Worm (Caenorhabditis elegans): ENCODE measurements around the gene H12D21.6.

H12D21.6 gene

ce11 chrV:14930168-14930567 is 32.5 kb upstream of the H12D21.6 start (continued):
- no peak for TF ChIP-seq pag-3 (tag; optimal IDR thresholded peaks at IDR 0.05; ENCODE audit: borderline replicate concordance, insufficient read depth)

ce11 chrV:14928248-14928647 is 30.6 kb upstream of the H12D21.6 start, which contains the start of gene srg-55:
Gene srg-55, minus strand, starts transcription at chrV:14928348.
- TF ChIP-seq nhr-90 (tag; optimal IDR thresholded peaks at IDR 0.05; ENCODE audit: poor library complexity) (no peak), unc-86 (tag; optimal IDR thresholded peaks at IDR 0.05) (no peak), ceh-88 (GFP tag; IDR thresholded peaks at IDR 0.05) (no peak), C04F5.9 (tag; optimal IDR thresholded peaks at IDR 0.05) (no peak), nhr-85 (tag) (no peak), nhr-12 (tag; optimal IDR thresholded peaks at IDR 0.05) (no peak), ceh-63 (GFP tag; optimal IDR thresholded peaks at IDR 0.05) (no peak), hlh-4 (tag; optimal IDR thresholded peaks at IDR 0.05) (no peak), unc-30 (tag; optimal IDR thresholded peaks at IDR 0.05) (no peak), lin-14 (GFP tag; optimal IDR thresholded peaks at IDR 0.05) (no peak), aly-2 (tag; optimal IDR thresholded peaks at IDR 0.05) (no peak), nhr-28 (tag; optimal IDR thresholded peaks at IDR 0.05) (no peak), ceh-8 (GFP tag; optimal IDR thresholded peaks at IDR 0.05) (no peak)

ce11 chrV:14924104-14924503 is 26.5 kb upstream of the H12D21.6 start, which contains the start of gene srg-54:
Gene srg-54, minus strand, starts transcription at chrV:14924204.
- TF ChIP-seq nhr-76 (tag; optimal IDR thresholded peaks at IDR 0.05) (no peak), F16B12.6 (tag; optimal IDR thresholded peaks at IDR 0.05) (no peak), zip-4 (GFP tag; optimal IDR thresholded peaks at IDR 0.05) (no peak), snpc-4 (tag; optimal IDR thresholded peaks at IDR 0.05) (no peak), egl-13 (tag; optimal IDR thresholded peaks at IDR 0.05) (no peak)

- peak; percentile 37 for TF ChIP-seq nhr-85 (tag)
- no peak for TF ChIP-seq lin-15B (tag; optimal IDR thresholded peaks at IDR 0.05)
- peak; percentile 34 for TF ChIP-seq blmp-1 (tag; optimal IDR thresholded peaks at IDR 0.05)
- TF ChIP-seq grh-1 (GFP tag; IDR thresholded peaks at IDR 0.05): no peak
- TF ChIP-seq nhr-77 (tag; optimal IDR thresholded peaks at IDR 0.05): no peak
Observed at ce11 chrV:14921509-14921908, 23.9 kb upstream of the H12D21.6 start, which contains the start of gene zmp-4. Gene zmp-4, minus strand, starts transcription at chrV:14921609.

ce11 chrV:14915599-14915998 is 18.0 kb upstream of the H12D21.6 start, which contains the start of gene H12D21.11:
Gene H12D21.11, plus strand, starts transcription at chrV:14915899.
- TF ChIP-seq unc-130 (tag; optimal IDR thresholded peaks at IDR 0.05): no peak
- TF ChIP-seq efl-1 (optimal IDR thresholded peaks at IDR 0.05): no peak
- TF ChIP-seq efl-1 (GFP tag; optimal IDR thresholded peaks at IDR 0.05 in 1 of 2): peak in 1 of 2 experiments; percentile 87

ce11 chrV:14910758-14911157 is 13.1 kb upstream of the H12D21.6 start:
- TF ChIP-seq ets-5 (GFP tag; IDR thresholded peaks at IDR 0.05) (no peak), dsc-1 (tag; optimal IDR thresholded peaks at IDR 0.05) (peak; percentile 9)

- TF ChIP-seq ceh-82 (tag; optimal IDR thresholded peaks at IDR 0.05) (no peak), mdl-1 (tag; optimal IDR thresholded peaks at IDR 0.05) (no peak), mep-1 (tag; optimal IDR thresholded peaks at IDR 0.05) (peak; percentile 3), nhr-90 (tag; optimal IDR thresholded peaks at IDR 0.05; ENCODE audit: poor library complexity) (no peak), grh-1 (GFP tag; IDR thresholded peaks at IDR 0.05) (no peak), nhr-77 (tag; optimal IDR thresholded peaks at IDR 0.05) (no peak), efl-3 (GFP tag; optimal IDR thresholded peaks at IDR 0.05) (no peak), isw-1 (GFP tag; IDR thresholded peaks at IDR 0.05) (no peak), lin-14 (GFP tag; optimal IDR thresholded peaks at IDR 0.05) (peak; percentile 53), ets-5 (GFP tag; IDR thresholded peaks at IDR 0.05) (no peak), tlp-1 (tag; optimal IDR thresholded peaks at IDR 0.05) (no peak), vab-15 (tag; optimal IDR thresholded peaks at IDR 0.05) (no peak), pax-3 (tag; optimal IDR thresholded peaks at IDR 0.05) (no peak), C04F5.9 (tag; optimal IDR thresholded peaks at IDR 0.05) (no peak), ceh-90 (tag; optimal IDR thresholded peaks at IDR 0.05) (no peak), nhr-11 (tag; optimal IDR thresholded peaks at IDR 0.05) (no peak), ceh-63 (GFP tag; optimal IDR thresholded peaks at IDR 0.05) (no peak), pag-3 (tag; optimal IDR thresholded peaks at IDR 0.05; ENCODE audit: borderline replicate concordance, insufficient read depth) (no peak), lin-15B (tag; optimal IDR thresholded peaks at IDR 0.05) (no peak), tbx-2 (tag; optimal IDR thresholded peaks at IDR 0.05) (no peak), efl-1 (optimal IDR thresholded peaks at IDR 0.05) (no peak), efl-1 (GFP tag; optimal IDR thresholded peaks at IDR 0.05 in 1 of 2) (peak in 1 of 2 experiments; percentile 31), skn-1 (tag; optimal IDR thresholded peaks at IDR 0.05) (no peak), C34B4.2 (tag; optimal IDR thresholded peaks at IDR 0.05) (no peak)
Observed at ce11 chrV:14909331-14909835, 11.8 kb upstream of the H12D21.6 start, which contains the start of gene H12D21.9. Gene H12D21.9, minus strand, starts transcription at chrV:14909478.

All from whole organism, L1 larva.